Worm (Caenorhabditis elegans) whole organism, young adult: Measurements from ENCODE around the gene ska-3.

ENCODE experiments used
- C17E4.6 ChIP-seq: fragments of 200-800 bp; sonication (Bioruptor generic); IDR thresholded peaks from 2 replicates; pipeline ENCODE4 v1.3.6; 2022; ENCODE audit warnings: missing genetic modification reagents, missing genetic modification characterization, missing compliant biosample characterization
- F22D6.2 ChIP-seq: sonication (generic microtip); optimal IDR thresholded peaks from 2 replicates; lab custom pipeline; 2016; ENCODE audit warnings: mild to moderate bottlenecking, missing genetic modification characterization, missing compliant biosample characterization
- F23B12.7 ChIP-seq: sonication (generic microtip); optimal IDR thresholded peaks from 2 replicates; lab custom pipeline; 2017; ENCODE audit warnings: missing genetic modification characterization, mild to moderate bottlenecking, missing compliant biosample characterization, antibody characterized with exemption, moderate library complexity; ENCODE audit not compliant: insufficient read depth
- F37B4.10 ChIP-seq: fragments of 200-800 bp; sonication (Bioruptor generic); IDR thresholded peaks from 2 replicates; pipeline ENCODE4 v1.3.6; 2022; ENCODE audit warnings: missing genetic modification characterization, missing compliant biosample characterization
- F39B2.1 ChIP-seq: fragments of 200-800 bp; sonication (Bioruptor generic); IDR thresholded peaks from 2 replicates; pipeline ENCODE4 v1.3.6; 2022; ENCODE audit warnings: missing genetic modification reagents, missing genetic modification characterization, missing compliant biosample characterization
- F52B5.7 ChIP-seq: sonication (generic microtip); optimal IDR thresholded peaks from 2 replicates; lab custom pipeline; 2016; ENCODE audit warnings: mild to moderate bottlenecking, missing genetic modification characterization, missing compliant biosample characterization
- F55B11.4 ChIP-seq: sonication (generic microtip); optimal IDR thresholded peaks from 2 replicates; lab custom pipeline; 2016; ENCODE audit warnings: missing compliant biosample characterization, missing genetic modification characterization, borderline replicate concordance; ENCODE audit not compliant: insufficient read depth
- F57A8.1 ChIP-seq: fragments of 200-800 bp; sonication (Bioruptor generic); optimal IDR thresholded peaks from 2 replicates; lab custom pipeline; 2018; ENCODE audit warnings: mild to moderate bottlenecking, missing genetic modification characterization, moderate library complexity, missing compliant biosample characterization
- K12H6.12 ChIP-seq: fragments of 200-800 bp; sonication (Bioruptor generic); optimal IDR thresholded peaks from 2 replicates; lab custom pipeline; 2018; ENCODE audit warnings: mild to moderate bottlenecking, missing genetic modification characterization, missing compliant biosample characterization
- T07F8.4 ChIP-seq: sonication (generic microtip); optimal IDR thresholded peaks from 2 replicates; lab custom pipeline; 2016; ENCODE audit warnings: mild to moderate bottlenecking, missing genetic modification characterization, moderate library complexity, missing compliant biosample characterization
- Y79H2A.3 ChIP-seq: fragments of 200-800 bp; sonication (Bioruptor generic); conservative IDR thresholded peaks from 2 replicates; pipeline ENCODE4 v1.3.6; 2022; ENCODE audit warnings: missing genetic modification reagents, missing genetic modification characterization, missing compliant biosample characterization
- ama-1 ChIP-seq, 3 experiments: fragments of 150-350 bp in 1 of 3; sonication (generic microtip) in 2 of 3; optimal IDR thresholded peaks; 2 replicates each; lab custom pipeline; 2014 to 2018; ENCODE audit warnings: missing biosample characterization in 2 of 3, missing genetic modification characterization in 2 of 3, missing genetic modification reagents in 2 of 3
- aptf-3 ChIP-seq: fragments of 200-800 bp; sonication (Bioruptor generic); IDR thresholded peaks from 2 replicates; pipeline ENCODE4 v1.3.6; 2022; ENCODE audit warnings: missing genetic modification characterization, missing compliant biosample characterization
- attf-5 ChIP-seq: fragments of 200-800 bp; sonication (Bioruptor generic); optimal IDR thresholded peaks from 2 replicates; lab custom pipeline; 2018; ENCODE audit warnings: mild to moderate bottlenecking, missing genetic modification characterization, missing compliant biosample characterization
- bed-2 ChIP-seq: fragments of 200-800 bp; sonication (Bioruptor generic); IDR thresholded peaks from 2 replicates; pipeline ENCODE4 v1.3.6; 2022; ENCODE audit warnings: missing genetic modification reagents, missing genetic modification characterization, missing compliant biosample characterization
- cebp-1 ChIP-seq, 2 experiments: fragments of 200-800 bp in 1 of 2; sonication (Bioruptor generic) in 1 of 2; sonication (generic microtip) in 1 of 2; IDR thresholded peaks in 1 of 2; optimal IDR thresholded peaks in 1 of 2; 2 replicates each; pipeline versions ENCODE4 v1.3.6 to Lab custom; 2017 to 2022; ENCODE audit warnings: missing compliant biosample characterization in 2 of 2, missing genetic modification characterization in 2 of 2, mild to moderate bottlenecking in 1 of 2, missing genetic modification reagents in 1 of 2, moderate library complexity in 1 of 2
- chd-7 ChIP-seq: sonication (generic microtip); optimal IDR thresholded peaks from 2 replicates; lab custom pipeline; 2016; ENCODE audit warnings: mild to moderate bottlenecking, missing genetic modification characterization, moderate library complexity, missing compliant biosample characterization
- efl-1 ChIP-seq: fragments of 150-350 bp; optimal IDR thresholded peaks from 2 replicates; lab custom pipeline; 2014; ENCODE audit warnings: missing biosample characterization, missing genetic modification reagents, missing genetic modification characterization
- egrh-3 ChIP-seq: fragments of 200-800 bp; sonication (Bioruptor generic); IDR thresholded peaks from 2 replicates; pipeline ENCODE4 v1.3.6; 2022; ENCODE audit warnings: missing genetic modification reagents, missing genetic modification characterization, missing compliant biosample characterization
- fkh-3 ChIP-seq: sonication (generic microtip); optimal IDR thresholded peaks from 2 replicates; lab custom pipeline; 2016; ENCODE audit warnings: mild to moderate bottlenecking, missing genetic modification characterization, missing compliant biosample characterization
- him-1 ChIP-seq: sonication (generic microtip); optimal IDR thresholded peaks from 2 replicates; lab custom pipeline; 2016; ENCODE audit warnings: missing genotype, missing genetic modification reagents, missing genetic modification characterization, missing compliant biosample characterization
- hmg-1.2 ChIP-seq: fragments of 200-800 bp; sonication (Bioruptor generic); IDR thresholded peaks from 2 replicates; pipeline ENCODE4 v1.3.6; 2022; ENCODE audit warnings: missing genetic modification reagents, missing genetic modification characterization, missing compliant biosample characterization
- hmg-20 ChIP-seq: fragments of 200-800 bp; sonication (Bioruptor generic); IDR thresholded peaks from 2 replicates; pipeline ENCODE4 v1.3.6; 2022; ENCODE audit warnings: missing genetic modification reagents, missing genetic modification characterization, missing compliant biosample characterization
- lag-1 ChIP-seq: fragments of 200-800 bp; sonication (Bioruptor generic); IDR thresholded peaks from 2 replicates; pipeline ENCODE4 v1.3.6; 2022; ENCODE audit warnings: missing genetic modification reagents, missing genetic modification characterization, missing compliant biosample characterization
- lin-26 ChIP-seq: fragments of 200-800 bp; sonication (Bioruptor generic); IDR thresholded peaks from 2 replicates; pipeline ENCODE4 v1.3.6; 2022; ENCODE audit warnings: missing genetic modification reagents, missing genetic modification characterization, missing compliant biosample characterization
- lin-40 ChIP-seq: sonication (generic microtip); optimal IDR thresholded peaks from 2 replicates; lab custom pipeline; 2016; ENCODE audit warnings: missing genetic modification characterization, mild to moderate bottlenecking, missing compliant biosample characterization, missing genotype, missing genetic modification reagents
- mcd-1 ChIP-seq: fragments of 200-800 bp; sonication (Bioruptor generic); IDR thresholded peaks from 2 replicates; pipeline ENCODE4 v1.3.6; 2022; ENCODE audit warnings: missing genetic modification reagents, missing genetic modification characterization, missing compliant biosample characterization
- mes-4 ChIP-seq: sonication (generic microtip); optimal IDR thresholded peaks from 2 replicates; lab custom pipeline; 2016; ENCODE audit warnings: missing genotype, missing genetic modification characterization, missing compliant biosample characterization
- mxl-1 ChIP-seq: sonication (generic microtip); optimal IDR thresholded peaks from 2 replicates; lab custom pipeline; 2016; ENCODE audit warnings: missing genetic modification characterization, missing compliant biosample characterization
- nfya-1 ChIP-seq: sonication (generic microtip); optimal IDR thresholded peaks from 2 replicates; lab custom pipeline; 2017; ENCODE audit warnings: antibody characterized with exemption, missing compliant biosample characterization, missing genetic modification characterization, borderline replicate concordance; ENCODE audit not compliant: insufficient read depth
- nfya-2 ChIP-seq: fragments of 200-800 bp; sonication (Bioruptor generic); IDR thresholded peaks from 2 replicates; pipeline ENCODE4 v1.3.6; 2022; ENCODE audit warnings: missing genetic modification reagents, missing genetic modification characterization, missing compliant biosample characterization
- nhr-179 ChIP-seq: sonication (generic microtip); optimal IDR thresholded peaks from 2 replicates; lab custom pipeline; 2016; ENCODE audit warnings: mild to moderate bottlenecking, missing genetic modification characterization, missing compliant biosample characterization
- nhr-27 ChIP-seq: fragments of 200-800 bp; sonication (Bioruptor generic); optimal IDR thresholded peaks from 2 replicates; lab custom pipeline; 2018; ENCODE audit warnings: mild to moderate bottlenecking, missing genetic modification characterization, moderate library complexity, missing compliant biosample characterization
- nhr-90 ChIP-seq: sonication (generic microtip); optimal IDR thresholded peaks from 2 replicates; lab custom pipeline; 2016; ENCODE audit warnings: missing genotype, mild to moderate bottlenecking, missing genetic modification characterization, missing compliant biosample characterization
- rcor-1 ChIP-seq: fragments of 200-800 bp; sonication (Bioruptor generic); IDR thresholded peaks from 2 replicates; pipeline ENCODE4 v1.3.6; 2022; ENCODE audit warnings: missing genetic modification reagents, missing genetic modification characterization, missing compliant biosample characterization
- repo-1 ChIP-seq: sonication (generic microtip); optimal IDR thresholded peaks from 2 replicates; lab custom pipeline; 2017; ENCODE audit warnings: mild to moderate bottlenecking, missing genetic modification characterization, missing compliant biosample characterization
- sdz-38 ChIP-seq: sonication (generic microtip); optimal IDR thresholded peaks from 2 replicates; lab custom pipeline; 2016; ENCODE audit warnings: missing genotype, missing genetic modification characterization, missing compliant biosample characterization
- sea-2 ChIP-seq: fragments of 200-800 bp; sonication (Bioruptor generic); IDR thresholded peaks from 2 replicates; pipeline ENCODE4 v1.3.6; 2022; ENCODE audit warnings: missing genetic modification characterization, missing compliant biosample characterization
- snpc-1.1 ChIP-seq: sonication (generic microtip); optimal IDR thresholded peaks from 2 replicates; lab custom pipeline; 2017; ENCODE audit warnings: missing genetic modification characterization, mild to moderate bottlenecking, missing compliant biosample characterization, antibody characterized with exemption, moderate library complexity, missing genotype, missing genetic modification reagents; ENCODE audit not compliant: insufficient read depth
- tbp1 ChIP-seq: fragments of 200-800 bp; sonication (Bioruptor generic); optimal IDR thresholded peaks from 2 replicates; lab custom pipeline; 2018; ENCODE audit warnings: mild to moderate bottlenecking, missing genetic modification characterization, missing compliant biosample characterization
- unc-130 ChIP-seq: sonication (generic microtip); optimal IDR thresholded peaks from 2 replicates; lab custom pipeline; 2016; ENCODE audit warnings: missing genetic modification reagents, missing genetic modification characterization, missing compliant biosample characterization
- xnd-1 ChIP-seq: sonication (generic microtip); optimal IDR thresholded peaks from 2 replicates; lab custom pipeline; 2016; ENCODE audit warnings: missing genotype, missing genetic modification reagents, missing genetic modification characterization, missing compliant biosample characterization
- zim-3 ChIP-seq: sonication (generic microtip); optimal IDR thresholded peaks from 2 replicates; lab custom pipeline; 2017; ENCODE audit warnings: mild to moderate bottlenecking, missing genetic modification characterization, moderate library complexity, missing compliant biosample characterization
- ztf-18 ChIP-seq: sonication (generic microtip); optimal IDR thresholded peaks from 2 replicates; lab custom pipeline; 2016; ENCODE audit warnings: missing genotype, mild to moderate bottlenecking, missing genetic modification characterization, missing compliant biosample characterization

The ska-3 gene

DNA sequence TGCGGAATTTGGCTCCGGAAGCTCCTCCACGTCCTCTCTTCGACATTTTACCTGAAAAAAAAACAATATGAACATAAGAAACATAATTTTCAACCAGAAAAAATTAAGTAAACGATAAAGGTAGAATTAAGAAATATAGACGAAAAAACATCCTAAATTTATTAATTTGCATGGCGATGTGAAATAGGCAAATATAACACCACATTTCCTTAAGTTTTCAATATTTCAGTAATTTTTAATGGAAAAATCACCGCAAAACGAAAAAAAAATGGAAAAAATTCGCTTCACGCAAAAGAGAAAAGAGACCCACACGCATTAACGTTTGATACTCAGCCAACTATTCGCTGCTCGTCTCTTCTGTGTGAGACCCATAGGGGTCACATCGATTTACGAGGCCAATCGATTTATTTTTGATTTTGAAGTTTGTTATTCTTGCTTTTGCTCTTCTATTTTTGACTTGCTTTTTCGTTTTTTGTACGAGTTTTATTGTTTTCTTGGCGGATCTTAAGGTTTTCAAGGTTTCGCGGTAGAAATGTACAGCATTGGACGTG, 27.3 kb upstream of the ska-3 start, which contains the start of gene rpl-23 (continued):
- peak; percentile 54 for TF ChIP-seq snpc-1.1 (tag; lab: Kevin White, UChicago)
- TF ChIP-seq, all 124 proteins: peak for 49

DNA sequence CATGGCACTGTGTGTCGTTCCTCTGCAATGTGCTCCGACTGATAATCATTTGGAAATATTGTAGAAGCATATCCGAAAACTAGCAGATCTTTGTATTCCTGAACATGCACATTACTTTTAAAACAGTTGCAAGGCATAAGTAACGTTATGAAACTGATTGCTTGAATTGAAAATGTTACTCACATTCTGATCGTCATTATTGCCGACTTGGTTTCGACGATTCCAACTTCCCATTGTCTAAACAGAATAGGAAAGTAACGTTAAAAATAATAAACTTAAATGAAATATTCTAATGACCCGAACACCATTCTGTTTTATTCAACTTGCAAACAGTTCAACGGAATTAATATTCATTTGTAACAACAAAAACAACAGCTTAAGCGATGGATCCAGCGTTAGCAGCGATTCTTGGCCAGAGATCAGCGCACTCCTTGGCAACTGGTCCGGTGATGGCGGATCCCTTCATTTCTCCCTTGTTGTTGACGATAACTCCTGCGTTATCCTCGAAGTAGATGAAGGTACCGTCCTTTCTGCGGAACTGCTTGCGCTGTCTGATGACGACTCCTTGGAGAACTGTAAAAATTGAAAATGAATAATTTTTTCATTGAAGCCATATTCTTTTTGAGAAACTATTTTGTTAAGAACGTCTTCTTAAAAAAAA, 26.6 kb upstream of the ska-3 start, which contains the start of gene swp-1:
swp-1 (minus strand) TSS at position 298 of the 661 bp plus-strand sequence.
- TF ChIP-seq F22D6.2 (tag; lab: Kevin White, UChicago) (no peak), egrh-3 (GFP tag; lab: Robert Waterston, UW) (no peak), tbp1 (GFP tag; lab: Kevin White, UChicago) (peak; percentile 28), snpc-1.1 (tag; lab: Kevin White, UChicago) (peak; percentile 57), F55B11.4 (tag; lab: Kevin White, UChicago) (no peak), xnd-1 (tag; lab: Kevin White, UChicago) (peak; percentile 34), F23B12.7 (tag; lab: Kevin White, UChicago) (no peak), F39B2.1 (GFP tag; lab: Robert Waterston, UW) (no peak), nfya-2 (no peak), C17E4.6 (0 out of 2 replicates have a peak, but pooled peaks have one; percentile 45), lag-1 (GFP tag; lab: Robert Waterston, UW) (no peak), rcor-1 (no peak), F52B5.7 (tag; lab: Kevin White, UChicago) (no peak), hmg-1.2 (no peak), fkh-3 (tag; lab: Kevin White, UChicago) (no peak), ama-1 (optimal IDR thresholded peaks at IDR 0.05; lab: Kevin White, UChicago) (no peak), ama-1 (GFP tag; optimal IDR thresholded peaks at IDR 0.05; lab: Kevin White, UChicago) (no peak), mes-4 (tag; lab: Kevin White, UChicago) (no peak), ztf-18 (peak; percentile 21), sea-2 (GFP tag; lab: Robert Waterston, UW) (no peak), attf-5 (GFP tag; lab: Kevin White, UChicago) (no peak), unc-130 (GFP tag; lab: Kevin White, UChicago) (peak; percentile 45), Y79H2A.3 (GFP tag; lab: Robert Waterston, UW) (no peak), T07F8.4 (tag; lab: Kevin White, UChicago) (no peak), nfya-1 (tag; lab: Kevin White, UChicago) (no peak), K12H6.12 (no peak), mcd-1 (GFP tag; lab: Robert Waterston, UW) (no peak), efl-1 (GFP tag; lab: Kevin White, UChicago) (peak; percentile 19), nhr-27 (no peak), aptf-3 (GFP tag; lab: Robert Waterston, UW) (no peak), lin-40 (tag; lab: Kevin White, UChicago) (no peak), zim-3 (tag; lab: Kevin White, UChicago) (no peak), hmg-20 (GFP tag; lab: Robert Waterston, UW) (no peak), mxl-1 (tag; lab: Kevin White, UChicago) (no peak), nhr-179 (tag; lab: Kevin White, UChicago) (no peak), lin-26 (GFP tag; lab: Robert Waterston, UW) (peak; percentile 74), cebp-1 (GFP tag; IDR thresholded peaks at IDR 0.05; lab: Robert Waterston, UW) (no peak), cebp-1 (tag; optimal IDR thresholded peaks at IDR 0.05; lab: Kevin White, UChicago) (peak; percentile 27), chd-7 (no peak), F57A8.1 (GFP tag; lab: Kevin White, UChicago) (no peak), bed-2 (no peak), repo-1 (tag; lab: Kevin White, UChicago) (no peak), F37B4.10 (GFP tag; lab: Robert Waterston, UW) (no peak), nhr-90 (no peak), him-1 (tag; lab: Kevin White, UChicago) (no peak), sdz-38 (no peak)
